Worm (Caenorhabditis elegans) whole organism, L3 larva: ENCODE measurements around the gene Y22D7AL.1.

Experiments used
- ceh-82 ChIP-seq: fragments of 150-350 bp; optimal IDR thresholded peaks from 2 replicates; lab custom pipeline; 2014; ENCODE audit warnings: missing biosample characterization, missing genetic modification characterization
- daf-12 ChIP-seq: fragments of 150-350 bp; optimal IDR thresholded peaks from 2 replicates; lab custom pipeline; 2014; ENCODE audit warnings: missing biosample characterization, missing genetic modification reagents, missing genetic modification characterization
- nhr-11 ChIP-seq: fragments of 150-350 bp; optimal IDR thresholded peaks from 2 replicates; lab custom pipeline; 2014; ENCODE audit warnings: missing biosample characterization, missing genetic modification characterization
- nhr-23 ChIP-seq: fragments of 150-350 bp; optimal IDR thresholded peaks from 2 replicates; lab custom pipeline; 2014; ENCODE audit warnings: missing biosample characterization, missing genetic modification reagents, missing genetic modification characterization
- pha-4 ChIP-seq: fragments of 150-350 bp; optimal IDR thresholded peaks from 2 replicates; lab custom pipeline; 2014; ENCODE audit warnings: missing biosample characterization, missing genetic modification reagents, missing genetic modification characterization
- pqm-1 ChIP-seq: fragments of 150-350 bp; optimal IDR thresholded peaks from 2 replicates; lab custom pipeline; 2017; ENCODE audit warnings: missing biosample characterization, missing genetic modification characterization, inconsistent platforms
- skn-1 ChIP-seq: fragments of 150-350 bp; optimal IDR thresholded peaks from 2 replicates; lab custom pipeline; 2014; ENCODE audit warnings: missing biosample characterization, missing genetic modification characterization

- no peak for TF ChIP-seq ceh-82 (tag; lab: Kevin White, UChicago)
- no peak for TF ChIP-seq daf-12 (tag; lab: Kevin White, UChicago)
- no peak for TF ChIP-seq pha-4 (tag; lab: Kevin White, UChicago)
- TF ChIP-seq pqm-1 (tag; lab: Kevin White, UChicago) = no peak
- TF ChIP-seq nhr-23 (tag; lab: Kevin White, UChicago) = no peak
- no peak for TF ChIP-seq nhr-11
- TF ChIP-seq skn-1 = no peak
These were observed 42.7 kb downstream of the Y22D7AL.1 start, which contains the start of gene srd-64 for ce11 chrIII:1695006-1695405.
